Fruit fly (Drosophila melanogaster): Measurements from ENCODE around the gene CG32669.
A peak's percentile ranks its signal among the peaks of the same experiment; 100 is the strongest.

The CG32669 gene

DNA sequence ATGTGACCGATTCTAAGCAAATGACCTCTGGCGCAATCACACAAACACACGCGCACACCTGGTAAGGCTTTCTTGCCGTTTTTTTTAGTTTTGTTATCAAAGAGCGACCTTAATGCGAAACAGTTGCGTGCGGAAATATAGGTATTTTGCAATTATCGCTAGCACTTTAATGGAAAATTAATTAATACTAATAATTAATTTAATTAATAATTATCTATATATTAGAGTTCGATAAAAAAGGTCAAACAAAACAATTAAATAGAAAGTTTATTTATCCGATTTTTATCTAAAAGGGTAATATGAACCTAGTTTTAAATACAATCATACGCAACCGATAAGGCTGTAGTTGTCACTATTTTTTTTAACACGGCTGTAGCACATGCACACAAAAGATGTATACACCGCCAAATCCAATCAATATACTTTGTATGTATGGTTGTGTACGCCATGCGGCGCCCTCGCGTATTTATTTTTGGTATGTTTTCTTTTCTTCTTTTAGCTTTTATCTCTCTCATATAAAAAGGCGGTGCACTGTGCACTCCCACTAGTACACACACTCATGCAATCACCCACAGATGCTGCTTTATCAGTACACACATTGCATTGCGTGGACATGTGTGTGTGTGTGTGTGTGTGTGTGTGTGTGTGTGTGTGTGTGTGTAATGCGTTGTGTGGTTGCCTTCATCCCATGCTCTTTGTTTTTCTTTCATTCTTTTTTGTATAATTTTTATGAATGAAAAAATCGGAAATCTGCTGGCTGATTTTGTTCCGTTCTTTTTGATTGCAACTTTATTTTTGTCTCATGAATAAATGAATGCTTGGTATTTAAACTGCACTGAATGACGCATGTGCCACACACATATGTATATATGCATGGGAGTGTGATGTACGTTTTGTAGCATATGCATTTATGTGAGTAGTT, 42.2 kb downstream of the CG32669 start:
- TF ChIP-seq gce (GFP tag; IDR thresholded peaks at IDR 0.05): peak; percentile 8; the same call in 1 of the 3 replicates
- no peak for TF ChIP-seq ash1 (GFP tag; optimal IDR thresholded peaks at IDR 0.05)
- no peak for TF ChIP-seq knrl (GFP tag; IDR thresholded peaks at IDR 0.05; ENCODE audit: partially characterized antibody)
- peak; percentile 59 for TF ChIP-seq nom (GFP tag; optimal IDR thresholded peaks at IDR 0.05)
- TF ChIP-seq CG1024 (GFP tag; IDR thresholded peaks at IDR 0.05): no peak
- peak; percentile 65 for TF ChIP-seq CG15601 (tag; optimal IDR thresholded peaks at IDR 0.05)
- no peak for TF ChIP-seq jigr1 (GFP tag; IDR thresholded peaks at IDR 0.05)
- no peak for TF ChIP-seq CG4730 (GFP tag; IDR thresholded peaks at IDR 0.05)
- TF ChIP-seq pan (optimal IDR thresholded peaks at IDR 0.05): no peak
- peak in 1 of 2 experiments; percentile 62 for TF ChIP-seq pan (GFP tag; optimal IDR thresholded peaks at IDR 0.05 in 1 of 2, IDR thresholded peaks at IDR 0.05 in 1 of 2)
- peak; percentile 52 for TF ChIP-seq onecut (GFP tag; IDR thresholded peaks at IDR 0.05)
- no peak for TF ChIP-seq ham (GFP tag; IDR thresholded peaks at IDR 0.05)
- TF ChIP-seq en (GFP tag; optimal IDR thresholded peaks at IDR 0.05): no peak
- peak; percentile 53 for TF ChIP-seq az2 (GFP tag; optimal IDR thresholded peaks at IDR 0.05)
- no peak for TF ChIP-seq vfl (GFP tag; optimal IDR thresholded peaks at IDR 0.05)
- no peak for TF ChIP-seq prd (optimal IDR thresholded peaks at IDR 0.05)
- peak; percentile 57; the same call in 2 of the 3 replicates for TF ChIP-seq prd (GFP tag; IDR thresholded peaks at IDR 0.05)
- TF ChIP-seq CG31441 (GFP tag; IDR thresholded peaks at IDR 0.05): peak; percentile 88
- peak; percentile 68 for TF ChIP-seq cwo (GFP tag; optimal IDR thresholded peaks at IDR 0.05)
- TF ChIP-seq Kr (GFP tag; optimal IDR thresholded peaks at IDR 0.05): no peak
- peak; percentile 79 for TF ChIP-seq grau (tag; optimal IDR thresholded peaks at IDR 0.05)
- peak; percentile 63 for TF ChIP-seq trem (tag; optimal IDR thresholded peaks at IDR 0.05)
- TF ChIP-seq CG3281 (GFP tag; optimal IDR thresholded peaks at IDR 0.05): no peak
- TF ChIP-seq dmrt11E (tag; optimal IDR thresholded peaks at IDR 0.05): peak; percentile 68
- TF ChIP-seq ind (GFP tag; optimal IDR thresholded peaks at IDR 0.05): peak; percentile 37
- peak; percentile 41 for TF ChIP-seq CG10462 (GFP tag; optimal IDR thresholded peaks at IDR 0.05)
- TF ChIP-seq sqz (GFP tag; optimal IDR thresholded peaks at IDR 0.05): peak; percentile 81
- TF ChIP-seq Asciz (GFP tag; optimal IDR thresholded peaks at IDR 0.05): peak; percentile 71
- TF ChIP-seq E2f1 (GFP tag; IDR thresholded peaks at IDR 0.05): peak; percentile 45; the same call in 1 of the 2 replicates
- TF ChIP-seq Aef1 (GFP tag; IDR thresholded peaks at IDR 0.05): no peak
- TF ChIP-seq CG13296 (GFP tag; optimal IDR thresholded peaks at IDR 0.05): peak; percentile 58
- TF ChIP-seq Oli (tag; optimal IDR thresholded peaks at IDR 0.05): peak; percentile 72
- peak; percentile 81 for TF ChIP-seq CoRest (tag; optimal IDR thresholded peaks at IDR 0.05)
- TF ChIP-seq CG8924 (tag; optimal IDR thresholded peaks at IDR 0.05): peak; percentile 79
- peak; percentile 34; the same call in 1 of the 3 replicates for TF ChIP-seq croc (GFP tag; conservative IDR thresholded peaks at IDR 0.05)
- no peak for TF ChIP-seq disco-r (GFP tag; optimal IDR thresholded peaks at IDR 0.05)
- TF ChIP-seq CG10543 (GFP tag; optimal IDR thresholded peaks at IDR 0.05): peak; percentile 9
- 0 out of 2 replicates have a peak, but pooled peaks have one; percentile 20 for TF ChIP-seq CG7372 (GFP tag; IDR thresholded peaks at IDR 0.05)
- TF ChIP-seq CG10959 (GFP tag; IDR thresholded peaks at IDR 0.05): no peak
- peak; percentile 69 for TF ChIP-seq CG10267 (tag; optimal IDR thresholded peaks at IDR 0.05)
- peak; percentile 37; the same call in 1 of the 2 replicates for TF ChIP-seq CG32532 (GFP tag; IDR thresholded peaks at IDR 0.05)
- no peak for TF ChIP-seq CG10565 (GFP tag; optimal IDR thresholded peaks at IDR 0.05)
- TF ChIP-seq tgo (GFP tag; IDR thresholded peaks at IDR 0.05): peak; percentile 54
- no peak for TF ChIP-seq zf30C (GFP tag; optimal IDR thresholded peaks at IDR 0.05)
- peak; percentile 40 for TF ChIP-seq CG15696 (tag; optimal IDR thresholded peaks at IDR 0.05)
- TF ChIP-seq CG10654 (GFP tag; optimal IDR thresholded peaks at IDR 0.05): no peak
- TF ChIP-seq zen2 (GFP tag; IDR thresholded peaks at IDR 0.05; ENCODE audit: partially characterized antibody): no peak
- TF ChIP-seq Camta (GFP tag; optimal IDR thresholded peaks at IDR 0.05): no peak
- no peak for TF ChIP-seq cad (GFP tag; optimal IDR thresholded peaks at IDR 0.05)

Data from whole organism, embryonic.